Worm (Caenorhabditis elegans): ENCODE measurements around the gene F44E2.9.

- TF ChIP-seq ces-1 (GFP tag; optimal IDR thresholded peaks at IDR 0.05) (no peak), mdl-1 (tag; optimal IDR thresholded peaks at IDR 0.05) (no peak), F49E8.2 (tag; optimal IDR thresholded peaks at IDR 0.05; ENCODE audit: borderline replicate concordance) (no peak), mep-1 (tag; optimal IDR thresholded peaks at IDR 0.05) (no peak), fos-1 (tag; optimal IDR thresholded peaks at IDR 0.05) (no peak), unc-39 (tag; optimal IDR thresholded peaks at IDR 0.05) (no peak), jun-1 (tag; optimal IDR thresholded peaks at IDR 0.05) (no peak), duxl-1 (tag; optimal IDR thresholded peaks at IDR 0.05; ENCODE audit: poor library complexity) (no peak), nhr-237 (tag; optimal IDR thresholded peaks at IDR 0.05) (no peak)
Measured at ce11 chrIII:8869663-8870062, 19.3 kb upstream of the F44E2.9 start.
